Fruit fly (Drosophila melanogaster): ENCODE results near the gene CG12123.

DNA sequence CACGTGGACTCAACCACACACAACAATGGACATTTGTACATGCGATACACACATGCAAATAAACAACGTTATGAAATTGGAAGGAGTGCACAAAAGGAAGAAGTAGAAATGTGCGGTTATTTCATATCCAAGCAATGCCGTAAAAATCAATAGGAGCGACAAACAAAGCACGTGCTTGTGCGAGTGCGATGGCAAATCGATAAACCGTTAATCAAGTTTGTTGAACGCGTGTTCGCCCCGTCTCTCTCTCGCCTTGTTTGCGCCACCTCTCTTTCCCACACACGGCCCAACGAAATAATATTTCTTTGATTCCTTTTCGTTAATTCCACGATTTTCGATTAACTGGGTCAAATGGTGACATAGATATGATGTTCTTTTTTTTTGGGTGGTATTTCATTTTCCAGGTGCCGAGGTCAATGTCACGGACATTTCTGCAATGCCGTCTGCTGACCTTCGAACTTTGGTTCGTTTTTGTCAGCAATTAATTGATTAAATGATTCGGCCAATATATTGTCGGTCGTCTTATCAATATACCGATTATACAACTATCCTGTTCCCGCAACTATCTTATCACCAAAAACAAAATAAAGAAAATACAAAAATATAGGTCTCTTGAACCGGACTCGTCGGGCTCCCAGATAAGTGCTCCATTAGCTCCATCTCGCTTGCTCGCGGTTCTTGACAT lies 48.3 kb upstream of the CG12123 start:
- TF ChIP-seq usp (GFP tag; optimal IDR thresholded peaks at IDR 0.05) (no peak), pan (optimal IDR thresholded peaks at IDR 0.05) (no peak)
